Fruit fly (Drosophila melanogaster) whole organism, embryonic: ENCODE results near the gene Dtg.

ENCODE experiments used
- Abd-B ChIP-seq: fragments of 200-800 bp; sonication (Bioruptor generic); optimal IDR thresholded peaks from 2 replicates; lab custom pipeline; 2018; ENCODE audit warnings: missing biosample characterization, mild to moderate bottlenecking, missing genetic modification characterization, moderate library complexity
- Antp ChIP-seq: fragments of 200-800 bp; sonication (Bioruptor generic); optimal IDR thresholded peaks from 3 replicates; lab custom pipeline; 2016; ENCODE audit warnings: missing biosample characterization, missing genetic modification characterization
- CG10209 ChIP-seq: fragments of 200-800 bp; sonication (Bioruptor generic); optimal IDR thresholded peaks from 3 replicates; lab custom pipeline; 2017; ENCODE audit warnings: missing biosample characterization, mild to moderate bottlenecking, missing genetic modification characterization, missing genetic modification reagents
- CG1024 ChIP-seq: fragments of 200-800 bp; sonication (Bioruptor generic); IDR thresholded peaks from 2 replicates; pipeline ENCODE4 v1.3.6; 2022; ENCODE audit warnings: missing biosample characterization, missing genetic modification characterization
- CG10274 ChIP-seq: fragments of 200-800 bp; sonication (Bioruptor generic); optimal IDR thresholded peaks from 3 replicates; lab custom pipeline; 2017; ENCODE audit warnings: missing biosample characterization, mild to moderate bottlenecking, missing genetic modification characterization
- CG10321 ChIP-seq: fragments of 200-800 bp; sonication (Bioruptor generic); IDR thresholded peaks from 2 replicates; pipeline ENCODE4 v1.3.6; 2022; ENCODE audit warnings: missing biosample characterization, missing genetic modification characterization
- CG11085 ChIP-seq: fragments of 200-800 bp; sonication (Bioruptor generic); IDR thresholded peaks from 2 replicates; pipeline ENCODE4 v1.3.6; 2022; ENCODE audit warnings: missing biosample characterization, missing genetic modification characterization
- CG13424 ChIP-seq: fragments of 200-800 bp; sonication (Bioruptor generic); optimal IDR thresholded peaks from 2 replicates; lab custom pipeline; 2019; ENCODE audit warnings: missing biosample characterization, mild to moderate bottlenecking, missing genetic modification characterization, moderate library complexity
- CG13624 ChIP-seq: fragments of 200-800 bp; sonication (Bioruptor generic); optimal IDR thresholded peaks from 2 replicates; lab custom pipeline; 2016; ENCODE audit warnings: missing biosample characterization, missing genetic modification characterization
- CG1602 ChIP-seq: fragments of 200-800 bp; sonication (Bioruptor generic); optimal IDR thresholded peaks from 3 replicates; lab custom pipeline; 2016; ENCODE audit warnings: missing biosample characterization, missing genetic modification characterization
- CG1647 ChIP-seq: fragments of 200-800 bp; sonication (Bioruptor generic); optimal IDR thresholded peaks from 3 replicates; lab custom pipeline; 2016; ENCODE audit warnings: missing biosample characterization, missing genetic modification characterization
- CG18262 ChIP-seq: fragments of 200-800 bp; optimal IDR thresholded peaks from 3 replicates; lab custom pipeline; 2019; ENCODE audit warnings: missing biosample characterization, mild to moderate bottlenecking, missing genetic modification characterization, moderate library complexity
- CG18764 ChIP-seq: fragments of 200-800 bp; sonication (Bioruptor generic); optimal IDR thresholded peaks from 3 replicates; lab custom pipeline; 2016; ENCODE audit warnings: missing biosample characterization, missing genetic modification characterization
- CG30403 ChIP-seq: fragments of 200-800 bp; sonication (Bioruptor generic); optimal IDR thresholded peaks from 3 replicates; lab custom pipeline; 2016; ENCODE audit warnings: missing biosample characterization, missing genetic modification characterization
- CG3407 ChIP-seq: fragments of 200-800 bp; sonication (Bioruptor generic); optimal IDR thresholded peaks from 2 replicates; lab custom pipeline; 2018; ENCODE audit warnings: missing biosample characterization, mild to moderate bottlenecking, missing genetic modification characterization
- CG3847 ChIP-seq: fragments of 200-800 bp; sonication (Bioruptor generic); IDR thresholded peaks from 2 replicates; pipeline ENCODE4 v1.3.6; 2022; ENCODE audit warnings: missing biosample characterization, missing genetic modification characterization
- CG4617 ChIP-seq: fragments of 200-800 bp; sonication (Bioruptor generic); optimal IDR thresholded peaks from 3 replicates; lab custom pipeline; 2016; ENCODE audit warnings: missing biosample characterization, missing genetic modification characterization, borderline replicate concordance
- CG4707 ChIP-seq: fragments of 200-800 bp; sonication (Bioruptor generic); optimal IDR thresholded peaks from 2 replicates; lab custom pipeline; 2018; ENCODE audit warnings: missing biosample characterization, mild to moderate bottlenecking, missing genetic modification characterization, moderate library complexity
- CG5180 ChIP-seq: fragments of 200-800 bp; sonication (Bioruptor generic); optimal IDR thresholded peaks from 3 replicates; lab custom pipeline; 2017; ENCODE audit warnings: missing biosample characterization, missing genetic modification characterization, mild to moderate bottlenecking, moderate library complexity, missing genetic modification reagents
- CG6683 ChIP-seq: fragments of 200-800 bp; sonication (Bioruptor generic); optimal IDR thresholded peaks from 2 replicates; lab custom pipeline; 2017; ENCODE audit warnings: missing biosample characterization, mild to moderate bottlenecking, missing genetic modification characterization, missing genetic modification reagents
- CG9437 ChIP-seq: fragments of 200-800 bp; sonication (Bioruptor generic); optimal IDR thresholded peaks from 2 replicates; lab custom pipeline; 2018; ENCODE audit warnings: missing biosample characterization, mild to moderate bottlenecking, missing genetic modification characterization
- CG9727 ChIP-seq: fragments of 200-800 bp; sonication (Bioruptor generic); optimal IDR thresholded peaks from 3 replicates; lab custom pipeline; 2017; ENCODE audit warnings: missing biosample characterization, mild to moderate bottlenecking, missing genetic modification characterization
- CG9797 ChIP-seq: fragments of 200-800 bp; sonication (Bioruptor generic); optimal IDR thresholded peaks from 3 replicates; lab custom pipeline; 2018; ENCODE audit warnings: missing biosample characterization, mild to moderate bottlenecking, missing genetic modification characterization
- CrebB ChIP-seq: fragments of 200-800 bp; sonication (Bioruptor generic); optimal IDR thresholded peaks from 3 replicates; lab custom pipeline; 2018; ENCODE audit warnings: missing biosample characterization, mild to moderate bottlenecking, missing genetic modification characterization
- Doc3 ChIP-seq: fragments of 200-800 bp; sonication (Bioruptor generic); IDR thresholded peaks from 3 replicates; pipeline ENCODE4 v1.3.6; 2022; ENCODE audit warnings: missing biosample characterization, missing genetic modification characterization; ENCODE audit not compliant: partially characterized antibody
- Eip74EF ChIP-seq, 2 experiments: fragments of 200-800 bp in 1 of 2; fragments of >200 bp in 1 of 2; sonication (Bioruptor generic) in 1 of 2; optimal IDR thresholded peaks; 2 replicates each; lab custom pipeline; 2017 to 2019; ENCODE audit warnings: missing biosample characterization in 2 of 2, missing genetic modification characterization in 2 of 2, mild to moderate bottlenecking in 1 of 2, moderate library complexity in 1 of 2
- Elba2 ChIP-seq: fragments of 200-800 bp; sonication (Bioruptor generic); optimal IDR thresholded peaks from 3 replicates; lab custom pipeline; 2016; ENCODE audit warnings: missing biosample characterization, missing genetic modification characterization
- Hr3 ChIP-seq: fragments of 200-800 bp; sonication (Bioruptor generic); optimal IDR thresholded peaks from 3 replicates; lab custom pipeline; 2016; ENCODE audit warnings: missing biosample characterization, missing genetic modification characterization
- MESR4 ChIP-seq: fragments of 200-800 bp; sonication (Bioruptor generic); optimal IDR thresholded peaks from 2 replicates; lab custom pipeline; 2018; ENCODE audit warnings: missing biosample characterization, mild to moderate bottlenecking, missing genetic modification characterization, moderate library complexity
- Optix ChIP-seq: fragments of 200-800 bp; sonication (Bioruptor generic); IDR thresholded peaks from 3 replicates; pipeline ENCODE4 v1.3.6; 2022; ENCODE audit warnings: missing biosample characterization, missing genetic modification characterization
- Tbp ChIP-seq: fragments of >200 bp; optimal IDR thresholded peaks from 2 replicates; lab custom pipeline; 2018; ENCODE audit warnings: missing biosample characterization, missing genetic modification characterization
- YL-1 ChIP-seq: fragments of 200-800 bp; sonication (Bioruptor generic); optimal IDR thresholded peaks from 3 replicates; lab custom pipeline; 2017; ENCODE audit warnings: missing biosample characterization, mild to moderate bottlenecking, missing genetic modification characterization
- amos ChIP-seq: fragments of 200-800 bp; sonication (Bioruptor generic); IDR thresholded peaks from 2 replicates; pipeline ENCODE4 v1.3.6; 2022; ENCODE audit warnings: missing biosample characterization, missing genetic modification characterization; ENCODE audit not compliant: partially characterized antibody
- ara ChIP-seq: fragments of 200-800 bp; sonication (Bioruptor generic); IDR thresholded peaks from 2 replicates; pipeline ENCODE4 v1.3.6; 2022; ENCODE audit warnings: missing biosample characterization, missing genetic modification characterization
- br ChIP-seq: fragments of >200 bp; optimal IDR thresholded peaks from 2 replicates; lab custom pipeline; 2017
- dysf ChIP-seq: fragments of 200-800 bp; sonication (Bioruptor generic); IDR thresholded peaks from 3 replicates; pipeline ENCODE4 v1.3.6; 2022; ENCODE audit warnings: missing biosample characterization, missing genetic modification characterization
- esg ChIP-seq: fragments of 200-800 bp; sonication (Bioruptor generic); conservative IDR thresholded peaks from 2 replicates; pipeline ENCODE4 v1.3.6; 2022; ENCODE audit warnings: missing biosample characterization, missing genetic modification characterization
- eve ChIP-seq, 2 experiments: fragments of >200 bp; optimal IDR thresholded peaks; 2 replicates each; lab custom pipeline; 2017; ENCODE audit warnings: missing biosample characterization in 2 of 2, missing genetic modification characterization in 2 of 2
- eyg ChIP-seq: fragments of 200-800 bp; sonication (Bioruptor generic); optimal IDR thresholded peaks from 3 replicates; lab custom pipeline; 2016; ENCODE audit warnings: missing biosample characterization, missing genetic modification characterization
- fd3F ChIP-seq: fragments of 200-800 bp; sonication (Bioruptor generic); optimal IDR thresholded peaks from 2 replicates; lab custom pipeline; 2018; ENCODE audit warnings: missing biosample characterization, mild to moderate bottlenecking, missing genetic modification characterization, moderate library complexity
- hkb ChIP-seq, 2 experiments: fragments of 200-800 bp in 1 of 2; fragments of >200 bp in 1 of 2; sonication (Bioruptor generic) in 1 of 2; IDR thresholded peaks in 1 of 2; optimal IDR thresholded peaks in 1 of 2; 2 replicates each; pipeline versions ENCODE4 v1.3.6 to Lab custom; 2017 to 2022; ENCODE audit warnings: missing biosample characterization in 1 of 2, missing genetic modification characterization in 1 of 2
- hth ChIP-seq: fragments of >200 bp; optimal IDR thresholded peaks from 2 replicates; lab custom pipeline; 2017; ENCODE audit warnings: inconsistent platforms
- kay ChIP-seq: fragments of 200-800 bp; sonication (Bioruptor generic); optimal IDR thresholded peaks from 2 replicates; lab custom pipeline; 2016; ENCODE audit warnings: missing biosample characterization, missing genetic modification characterization
- kni ChIP-seq: fragments of 200-800 bp; sonication (Bioruptor generic); optimal IDR thresholded peaks from 3 replicates; lab custom pipeline; 2017; ENCODE audit warnings: mild to moderate bottlenecking, missing biosample characterization, missing genetic modification reagents, missing genetic modification characterization
- mam ChIP-seq: fragments of 200-800 bp; sonication (Bioruptor generic); optimal IDR thresholded peaks from 3 replicates; lab custom pipeline; 2016; ENCODE audit warnings: missing biosample characterization, missing genetic modification characterization
- nau ChIP-seq: fragments of 200-800 bp; sonication (Bioruptor generic); optimal IDR thresholded peaks from 3 replicates; lab custom pipeline; 2017; ENCODE audit warnings: missing biosample characterization, mild to moderate bottlenecking, missing genetic modification characterization, missing genetic modification reagents
- otp ChIP-seq: fragments of 200-800 bp; sonication (Bioruptor generic); IDR thresholded peaks from 3 replicates; pipeline ENCODE4, ENCODE4 v1.3.6; 2022; ENCODE audit warnings: missing biosample characterization, missing genetic modification characterization
- sisA ChIP-seq: fragments of 200-800 bp; sonication (Bioruptor generic); IDR thresholded peaks from 2 replicates; pipeline ENCODE4 v1.3.6; 2022; ENCODE audit warnings: missing biosample characterization, missing genetic modification characterization
- sna ChIP-seq: fragments of 200-800 bp; sonication (Bioruptor generic); IDR thresholded peaks from 2 replicates; pipeline ENCODE4 v1.3.6; 2022; ENCODE audit warnings: missing biosample characterization, missing genetic modification characterization; ENCODE audit not compliant: partially characterized antibody
- vnd ChIP-seq: fragments of 200-800 bp; sonication (Bioruptor generic); IDR thresholded peaks from 3 replicates; pipeline ENCODE4 v1.3.6; 2022; ENCODE audit warnings: missing biosample characterization, missing genetic modification characterization; ENCODE audit not compliant: partially characterized antibody
- z ChIP-seq: fragments of 200-800 bp; sonication (Bioruptor generic); IDR thresholded peaks from 3 replicates; pipeline ENCODE4 v1.3.6; 2022; ENCODE audit warnings: missing biosample characterization, missing genetic modification characterization

Dtg gene

dm6 chr3R:12630369-12630768 lies 17.5 kb upstream of the Dtg start, which contains the start of gene Not10 (continued):
- TF ChIP-seq eve (GFP tag; optimal IDR thresholded peaks at IDR 0.05; lab: Kevin White, UChicago) (no peak), CG18262 (tag; lab: Kevin White, UChicago) (no peak), Antp (GFP tag; lab: Kevin White, UChicago) (no peak), CG6683 (no peak), Optix (GFP tag; lab: Robert Waterston, UW) (no peak), CG4617 (peak; percentile 77), CG9727 (GFP tag; lab: Kevin White, UChicago) (no peak), CG4707 (no peak), CG5180 (GFP tag; lab: Kevin White, UChicago) (no peak), esg (no peak; the same call in 1 of the 2 replicates), Hr3 (peak; percentile 59), CG13624 (GFP tag; lab: Kevin White, UChicago) (no peak), CG10209 (GFP tag; lab: Kevin White, UChicago) (peak; percentile 30), eyg (GFP tag; lab: Kevin White, UChicago) (no peak), hkb (optimal IDR thresholded peaks at IDR 0.05; lab: Kevin White, UChicago) (no peak), hkb (GFP tag; IDR thresholded peaks at IDR 0.05; lab: Robert Waterston, UW) (no peak), sna (GFP tag; lab: Robert Waterston, UW) (peak; percentile 76; the same call in 1 of the 2 replicates), vnd (peak; percentile 63; the same call in 2 of the 3 replicates), Eip74EF (GFP tag; optimal IDR thresholded peaks at IDR 0.05; lab: Kevin White, UChicago) (no peak), CG9797 (GFP tag; lab: Kevin White, UChicago) (peak; percentile 20), z (no peak), dysf (GFP tag; lab: Robert Waterston, UW) (no peak), amos (peak; percentile 66), CG13424 (tag; lab: Kevin White, UChicago) (peak; percentile 70), CG30403 (GFP tag; lab: Kevin White, UChicago) (peak; percentile 48), Doc3 (peak; percentile 66; the same call in 2 of the 3 replicates), CG1024 (GFP tag; lab: Robert Waterston, UW) (no peak), CrebB (no peak), hth (lab: Kevin White, UChicago) (no peak), CG3407 (no peak), mam (GFP tag; lab: Kevin White, UChicago) (no peak), ara (GFP tag; lab: Robert Waterston, UW) (no peak), br (lab: Kevin White, UChicago) (no peak), CG11085 (GFP tag; lab: Robert Waterston, UW) (no peak), otp (no peak), MESR4 (GFP tag; lab: Kevin White, UChicago) (no peak), sisA (GFP tag; lab: Robert Waterston, UW) (no peak), CG10321 (no peak), Elba2 (GFP tag; lab: Kevin White, UChicago) (no peak), fd3F (GFP tag; lab: Kevin White, UChicago) (peak; percentile 32), Abd-B (GFP tag; lab: Kevin White, UChicago) (no peak), nau (GFP tag; lab: Kevin White, UChicago) (no peak), CG1647 (GFP tag; lab: Kevin White, UChicago) (no peak), CG18764 (GFP tag; lab: Kevin White, UChicago) (peak; percentile 27), kni (GFP tag; lab: Kevin White, UChicago) (no peak), CG3847 (peak; percentile 64), kay (peak; percentile 14), CG1602 (GFP tag; lab: Kevin White, UChicago) (peak; percentile 41), YL-1 (GFP tag; lab: Kevin White, UChicago) (peak; percentile 51), CG10274 (GFP tag; lab: Kevin White, UChicago) (no peak), Tbp (no peak), CG9437 (no peak)
